Worm (Caenorhabditis elegans): Measurements from ENCODE around the gene dop-1.
A peak's percentile ranks its signal among the peaks of the same experiment; 100 is the strongest.

Gene dop-1

ce11 chrX:4453101-4453500, 34.5 kb upstream of the dop-1 start (continued):
- peak in 1 of 2 experiments; percentile 61 for TF ChIP-seq daf-16 (GFP tag; optimal IDR thresholded peaks at IDR 0.05)
- TF ChIP-seq daf-16 (tag; optimal IDR thresholded peaks at IDR 0.05) = peak; percentile 36
- TF ChIP-seq snpc-1.2 (GFP tag; IDR thresholded peaks at IDR 0.05) = peak; percentile 83
- TF ChIP-seq mep-1 (tag; optimal IDR thresholded peaks at IDR 0.05) = no peak
- TF ChIP-seq spr-1 (tag; optimal IDR thresholded peaks at IDR 0.05) = no peak
- TF ChIP-seq hmg-1.1 (GFP tag; IDR thresholded peaks at IDR 0.05) = no peak
- TF ChIP-seq lin-29 (GFP tag; IDR thresholded peaks at IDR 0.05) = no peak
- TF ChIP-seq vab-7 (GFP tag; IDR thresholded peaks at IDR 0.05) = peak; percentile 79
- no peak for TF ChIP-seq Y5F2A.4 (GFP tag; optimal IDR thresholded peaks at IDR 0.05)
- TF ChIP-seq nhr-102 (tag; optimal IDR thresholded peaks at IDR 0.05) = no peak
- peak; percentile 50 for TF ChIP-seq F49E8.2 (tag; optimal IDR thresholded peaks at IDR 0.05; ENCODE audit: borderline replicate concordance)
- no peak for TF ChIP-seq R02D3.7 (tag; optimal IDR thresholded peaks at IDR 0.05)
- TF ChIP-seq T20F7.1 (GFP tag; optimal IDR thresholded peaks at IDR 0.05) = no peak
- no peak for TF ChIP-seq F37D6.2 (tag; optimal IDR thresholded peaks at IDR 0.05)
- TF ChIP-seq ceh-62 (tag; optimal IDR thresholded peaks at IDR 0.05) = no peak
- 0 out of 2 replicates have a peak, but pooled peaks have one; percentile 11 for TF ChIP-seq madf-9 (GFP tag; conservative IDR thresholded peaks at IDR 0.05)
- TF ChIP-seq dmd-9 (GFP tag; IDR thresholded peaks at IDR 0.05) = no peak
- no peak for TF ChIP-seq ztf-11 (tag; optimal IDR thresholded peaks at IDR 0.05)
- 0 out of 2 replicates have a peak, but pooled peaks have one; percentile 67 for TF ChIP-seq F44E2.7 (GFP tag; IDR thresholded peaks at IDR 0.05)

ce11 chrX:4451936-4452335, 33.3 kb upstream of the dop-1 start:
- TF ChIP-seq F10B5.3 (tag; optimal IDR thresholded peaks at IDR 0.05) = no peak
- no peak for TF ChIP-seq nhr-76 (tag; optimal IDR thresholded peaks at IDR 0.05)
- TF ChIP-seq ces-1 (GFP tag; optimal IDR thresholded peaks at IDR 0.05) = no peak
- no peak for TF ChIP-seq tag-97 (GFP tag; IDR thresholded peaks at IDR 0.05)
- no peak for TF ChIP-seq sdz-12 (GFP tag; optimal IDR thresholded peaks at IDR 0.05)
- TF ChIP-seq R02D3.7 (tag; optimal IDR thresholded peaks at IDR 0.05) = no peak
- no peak for TF ChIP-seq daf-8 (GFP tag; IDR thresholded peaks at IDR 0.05)

- TF ChIP-seq nhr-42 (GFP tag; IDR thresholded peaks at IDR 0.05) (no peak), php-3 (GFP tag; IDR thresholded peaks at IDR 0.05) (no peak), tra-1 (GFP tag; IDR thresholded peaks at IDR 0.05) (no peak), ZK546.5 (tag; optimal IDR thresholded peaks at IDR 0.05) (no peak), daf-8 (GFP tag; IDR thresholded peaks at IDR 0.05) (no peak), mdt-29 (GFP tag; IDR thresholded peaks at IDR 0.05) (no peak), nhr-76 (tag; optimal IDR thresholded peaks at IDR 0.05) (no peak), ceh-62 (tag; optimal IDR thresholded peaks at IDR 0.05) (no peak)
These were observed 29.6 kb upstream of the dop-1 start, which contains the start of gene mltn-13 for ce11 chrX:4448283-4448682. TSS of gene mltn-13 (minus strand) at chrX:4448383.

- TF ChIP-seq egl-27 (tag; optimal IDR thresholded peaks at IDR 0.05) (no peak), Y5F2A.4 (GFP tag; optimal IDR thresholded peaks at IDR 0.05) (peak; percentile 47), ZK546.5 (tag; optimal IDR thresholded peaks at IDR 0.05) (no peak), hlh-30 (tag; optimal IDR thresholded peaks at IDR 0.05; ENCODE audit: insufficient read depth) (peak; percentile 82), Y48G9A.11 (GFP tag; IDR thresholded peaks at IDR 0.05) (0 out of 2 replicates have a peak, but pooled peaks have one; percentile 12), mxl-3 (GFP tag; optimal IDR thresholded peaks at IDR 0.05) (peak; percentile 4), D1046.2 (GFP tag; IDR thresholded peaks at IDR 0.05) (0 out of 2 replicates have a peak, but pooled peaks have one; percentile 45), Y75B8A.6 (GFP tag; IDR thresholded peaks at IDR 0.05) (0 out of 2 replicates have a peak, but pooled peaks have one; percentile 40), lin-13 (GFP tag; optimal IDR thresholded peaks at IDR 0.05) (no peak), ctbp-1 (GFP tag; IDR thresholded peaks at IDR 0.05) (0 out of 2 replicates have a peak, but pooled peaks have one; percentile 41), madf-9 (GFP tag; conservative IDR thresholded peaks at IDR 0.05) (0 out of 2 replicates have a peak, but pooled peaks have one; percentile 14), ceh-20 (GFP tag; IDR thresholded peaks at IDR 0.05) (peak; percentile 32; the same call in 1 of the 2 replicates), dmd-6 (GFP tag; IDR thresholded peaks at IDR 0.05) (peak; percentile 54), lim-7 (GFP tag; IDR thresholded peaks at IDR 0.05) (peak; percentile 91), F26F4.8 (GFP tag; conservative IDR thresholded peaks at IDR 0.05) (0 out of 2 replicates have a peak, but pooled peaks have one; percentile 43), Y105C5A.15 (GFP tag; IDR thresholded peaks at IDR 0.05) (no peak), daf-8 (GFP tag; IDR thresholded peaks at IDR 0.05) (no peak), ztf-7 (tag; optimal IDR thresholded peaks at IDR 0.05) (peak; percentile 21), zag-1 (tag; optimal IDR thresholded peaks at IDR 0.05) (no peak), snpc-1.2 (GFP tag; IDR thresholded peaks at IDR 0.05) (peak; percentile 82), nhr-102 (tag; optimal IDR thresholded peaks at IDR 0.05) (peak; percentile 41), lir-3 (tag; optimal IDR thresholded peaks at IDR 0.05) (peak; percentile 9)
These were observed 26.2 kb upstream of the dop-1 start for ce11 chrX:4444843-4445242.

Measured in whole organism, L4 larva.